Worm (Caenorhabditis elegans) whole organism, L3 larva: ENCODE data around the gene dnj-20.

ENCODE experiments used
- R02D3.7 ChIP-seq: fragments of 150-350 bp; optimal IDR thresholded peaks from 2 replicates; lab custom pipeline; 2014; ENCODE audit warnings: missing biosample characterization, missing genetic modification characterization
- aly-2 ChIP-seq: fragments of 150-350 bp; optimal IDR thresholded peaks from 2 replicates; lab custom pipeline; 2014; ENCODE audit warnings: missing biosample characterization, missing genetic modification characterization
- ama-1 ChIP-seq: fragments of 150-350 bp; optimal IDR thresholded peaks from 2 replicates; lab custom pipeline; 2018
- ceh-28 ChIP-seq: fragments of 150-350 bp; optimal IDR thresholded peaks from 2 replicates; lab custom pipeline; 2014; ENCODE audit warnings: missing biosample characterization, missing genetic modification reagents, missing genetic modification characterization
- ceh-82 ChIP-seq: fragments of 150-350 bp; optimal IDR thresholded peaks from 2 replicates; lab custom pipeline; 2014; ENCODE audit warnings: missing biosample characterization, missing genetic modification characterization
- ceh-9 ChIP-seq: sonication (generic microtip); optimal IDR thresholded peaks from 2 replicates; lab custom pipeline; 2018; ENCODE audit warnings: missing biosample characterization, missing genetic modification characterization
- daf-12 ChIP-seq: fragments of 150-350 bp; optimal IDR thresholded peaks from 2 replicates; lab custom pipeline; 2014; ENCODE audit warnings: missing biosample characterization, missing genetic modification reagents, missing genetic modification characterization
- egl-27 ChIP-seq: sonication (generic microtip); optimal IDR thresholded peaks from 4 replicates; lab custom pipeline; 2017; ENCODE audit warnings: missing biosample characterization, missing genetic modification reagents, missing genetic modification characterization
- egl-5 ChIP-seq: fragments of 150-350 bp; optimal IDR thresholded peaks from 2 replicates; lab custom pipeline; 2017; ENCODE audit warnings: missing biosample characterization, missing genetic modification reagents, missing genetic modification characterization, inconsistent platforms
- elt-2 ChIP-seq: sonication (generic microtip); optimal IDR thresholded peaks from 2 replicates; lab custom pipeline; 2016; ENCODE audit warnings: missing genetic modification reagents, mild to moderate bottlenecking, missing genetic modification characterization, missing compliant biosample characterization
- elt-3 ChIP-seq, 3 experiments: fragments of 150-350 bp in 1 of 3; sonication (generic microtip) in 2 of 3; optimal IDR thresholded peaks; 2 replicates in 2 of 3; 4 replicates in 1 of 3; lab custom pipeline; 2014 to 2017; ENCODE audit warnings: missing biosample characterization in 3 of 3, missing genetic modification characterization in 3 of 3
- eor-1 ChIP-seq, 2 experiments: fragments of 150-350 bp; optimal IDR thresholded peaks; 2 replicates each; lab custom pipeline; 2014 to 2018; ENCODE audit warnings: missing biosample characterization in 2 of 2, missing genetic modification characterization in 2 of 2
- fkh-10 ChIP-seq: sonication (generic microtip); optimal IDR thresholded peaks from 2 replicates; lab custom pipeline; 2017; ENCODE audit warnings: missing biosample characterization, missing genetic modification reagents, missing genetic modification characterization
- fos-1 ChIP-seq: fragments of 150-350 bp; optimal IDR thresholded peaks from 2 replicates; lab custom pipeline; 2014; ENCODE audit warnings: missing biosample characterization, missing genetic modification characterization
- hmg-11 ChIP-seq: sonication (generic microtip); optimal IDR thresholded peaks from 2 replicates; lab custom pipeline; 2016; ENCODE audit warnings: missing genetic modification characterization, missing compliant biosample characterization
- jun-1 ChIP-seq: fragments of 150-350 bp; optimal IDR thresholded peaks from 2 replicates; lab custom pipeline; 2014; ENCODE audit warnings: missing biosample characterization, missing genetic modification reagents, missing genetic modification characterization
- lin-15B ChIP-seq: fragments of 150-350 bp; optimal IDR thresholded peaks from 2 replicates; lab custom pipeline; 2014; ENCODE audit warnings: missing biosample characterization, missing genetic modification characterization
- lsy-12 ChIP-seq: sonication (generic microtip); optimal IDR thresholded peaks from 2 replicates; lab custom pipeline; 2016; ENCODE audit warnings: mild to moderate bottlenecking, missing genetic modification characterization, missing compliant biosample characterization
- mml-1 ChIP-seq: fragments of 150-350 bp; sonication (generic microtip); optimal IDR thresholded peaks from 3 replicates; lab custom pipeline; 2014; ENCODE audit warnings: missing biosample characterization, missing genetic modification characterization
- nfya-1 ChIP-seq: sonication (generic microtip); optimal IDR thresholded peaks from 2 replicates; lab custom pipeline; 2017; ENCODE audit warnings: missing genetic modification characterization, mild to moderate bottlenecking, missing compliant biosample characterization, antibody characterized with exemption, moderate library complexity; ENCODE audit not compliant: insufficient read depth
- nhr-12 ChIP-seq: fragments of 150-350 bp; optimal IDR thresholded peaks from 2 replicates; lab custom pipeline; 2014; ENCODE audit warnings: missing biosample characterization, missing genetic modification characterization
- nhr-23 ChIP-seq: fragments of 150-350 bp; optimal IDR thresholded peaks from 2 replicates; lab custom pipeline; 2014; ENCODE audit warnings: missing biosample characterization, missing genetic modification reagents, missing genetic modification characterization
- nhr-237 ChIP-seq: fragments of 150-350 bp; optimal IDR thresholded peaks from 2 replicates; lab custom pipeline; 2014; ENCODE audit warnings: missing biosample characterization, missing genetic modification characterization
- nhr-25 ChIP-seq: sonication (generic microtip); optimal IDR thresholded peaks from 2 replicates; lab custom pipeline; 2017; ENCODE audit warnings: missing biosample characterization, missing genetic modification characterization
- nhr-67 ChIP-seq: fragments of 150-350 bp; optimal IDR thresholded peaks from 2 replicates; lab custom pipeline; 2014; ENCODE audit warnings: missing biosample characterization, missing genetic modification characterization
- nhr-76 ChIP-seq: fragments of 150-350 bp; sonication (generic microtip); optimal IDR thresholded peaks from 5 replicates; lab custom pipeline; 2014; ENCODE audit warnings: missing biosample characterization, missing genetic modification characterization
- nhr-77 ChIP-seq: fragments of 150-350 bp; optimal IDR thresholded peaks from 2 replicates; lab custom pipeline; 2014; ENCODE audit warnings: missing biosample characterization, missing genetic modification characterization
- pqm-1 ChIP-seq: fragments of 150-350 bp; optimal IDR thresholded peaks from 2 replicates; lab custom pipeline; 2017; ENCODE audit warnings: missing biosample characterization, missing genetic modification characterization, inconsistent platforms
- sea-2 ChIP-seq: fragments of 150-350 bp; sonication (generic microtip); optimal IDR thresholded peaks from 4 replicates; lab custom pipeline; 2014; ENCODE audit warnings: missing biosample characterization, missing genetic modification reagents, missing genetic modification characterization
- skn-1 ChIP-seq: fragments of 150-350 bp; optimal IDR thresholded peaks from 2 replicates; lab custom pipeline; 2014; ENCODE audit warnings: missing biosample characterization, missing genetic modification characterization
- snpc-4 ChIP-seq: fragments of 150-350 bp; optimal IDR thresholded peaks from 2 replicates; lab custom pipeline; 2014; ENCODE audit warnings: missing biosample characterization, missing genetic modification characterization
- tbx-2 ChIP-seq: sonication (generic microtip); optimal IDR thresholded peaks from 2 replicates; lab custom pipeline; 2016; ENCODE audit warnings: mild to moderate bottlenecking, missing genetic modification characterization, missing compliant biosample characterization
- unc-39 ChIP-seq: sonication (generic microtip); optimal IDR thresholded peaks from 4 replicates; lab custom pipeline; 2017; ENCODE audit warnings: missing biosample characterization, missing genetic modification characterization
- unc-62 ChIP-seq: fragments of 150-350 bp; sonication (generic microtip); optimal IDR thresholded peaks from 4 replicates; lab custom pipeline; 2014; ENCODE audit warnings: missing biosample characterization, missing genetic modification reagents, missing genetic modification characterization
- ztf-4 ChIP-seq: fragments of 150-350 bp; optimal IDR thresholded peaks from 2 replicates; lab custom pipeline; 2014; ENCODE audit warnings: missing biosample characterization, missing genetic modification characterization

Gene dnj-20

ce11 chrII:9655530-9656139 is 31.7 kb upstream of the dnj-20 start, which contains the start of gene ZK1307.1:
ZK1307.1 (minus strand) TSS chrII:9655580.
- TF ChIP-seq ztf-4 (tag; lab: Kevin White, UChicago) (no peak), nfya-1 (tag; lab: Kevin White, UChicago) (no peak), elt-2 (peak; percentile 17), pqm-1 (peak; percentile 13)

- TF ChIP-seq mml-1 (no peak), ama-1 (lab: Kevin White, UChicago) (no peak), nhr-23 (no peak), tbx-2 (tag; lab: Kevin White, UChicago) (no peak), hmg-11 (tag; lab: Kevin White, UChicago) (no peak), ceh-82 (tag; lab: Kevin White, UChicago) (no peak), elt-3 (tag; optimal IDR thresholded peaks at IDR 0.05; lab: Kevin White, UChicago) (no peak), snpc-4 (tag; lab: Kevin White, UChicago) (no peak), nfya-1 (tag; lab: Kevin White, UChicago) (no peak)
These were observed 29.7 kb upstream of the dnj-20 start, which contains the start of gene ZK1307.2 for ce11 chrII:9653679-9654078. ZK1307.2 (minus strand) TSS chrII:9653952.

ce11 chrII:9652919-9653318 is 28.9 kb upstream of the dnj-20 start, which contains the start of gene ZK1307.3:
ZK1307.3 (minus strand) TSS chrII:9653019.
- TF ChIP-seq mml-1 (no peak), hmg-11 (tag; lab: Kevin White, UChicago) (no peak), jun-1 (tag; lab: Kevin White, UChicago) (no peak), unc-62 (no peak), unc-39 (tag; lab: Kevin White, UChicago) (no peak), egl-27 (tag; lab: Kevin White, UChicago) (no peak), snpc-4 (tag; lab: Kevin White, UChicago) (no peak), ceh-9 (tag; lab: Kevin White, UChicago) (no peak), nhr-23 (no peak), nhr-67 (tag; lab: Kevin White, UChicago) (no peak), nhr-12 (tag; lab: Kevin White, UChicago) (no peak), lsy-12 (tag; lab: Kevin White, UChicago) (no peak), lin-15B (tag; lab: Kevin White, UChicago) (no peak), nhr-25 (tag; lab: Kevin White, UChicago) (no peak), aly-2 (tag; lab: Kevin White, UChicago) (no peak), daf-12 (no peak), fos-1 (tag; lab: Kevin White, UChicago) (no peak), eor-1 (tag; optimal IDR thresholded peaks at IDR 0.05; lab: Kevin White, UChicago) (no peak), sea-2 (no peak)
- TF ChIP-seq, all 47 proteins: peak for 0

- TF ChIP-seq ceh-28 (tag; lab: Kevin White, UChicago) = no peak
- TF ChIP-seq egl-5 (tag; lab: Kevin White, UChicago) = no peak
- TF ChIP-seq nhr-77 = no peak
- no peak for TF ChIP-seq unc-39 (tag; lab: Kevin White, UChicago)
- no peak for TF ChIP-seq elt-2
- TF ChIP-seq nhr-76 (tag; lab: Kevin White, UChicago) = no peak
- TF ChIP-seq fkh-10 (GFP tag; lab: Kevin White, UChicago) = no peak
- no peak for TF ChIP-seq elt-3 (tag; optimal IDR thresholded peaks at IDR 0.05; lab: Kevin White, UChicago)
- no peak for TF ChIP-seq R02D3.7
- TF ChIP-seq snpc-4 (tag; lab: Kevin White, UChicago) = no peak
- no peak for TF ChIP-seq nfya-1 (tag; lab: Kevin White, UChicago)
- TF ChIP-seq ceh-82 (tag; lab: Kevin White, UChicago) = no peak
- no peak for TF ChIP-seq mml-1
- TF ChIP-seq skn-1 (tag; lab: Kevin White, UChicago) = no peak
- no peak for TF ChIP-seq ztf-4 (tag; lab: Kevin White, UChicago)
- no peak for TF ChIP-seq nhr-67 (tag; lab: Kevin White, UChicago)
- TF ChIP-seq sea-2 = no peak
- no peak for TF ChIP-seq daf-12
- TF ChIP-seq fos-1 (tag; lab: Kevin White, UChicago) = no peak
- no peak for TF ChIP-seq nhr-237
These were observed 27.7 kb upstream of the dnj-20 start, which contains the start of gene ZK1307.4 for ce11 chrII:9651700-9652099. ZK1307.4 (minus strand) TSS chrII:9651800.
